Fruit fly (Drosophila melanogaster) whole organism, embryonic: ENCODE measurements around the gene CG9733.

Experiments
- CG10543 ChIP-seq: fragments of 200-800 bp; sonication (Bioruptor generic); optimal IDR thresholded peaks from 3 replicates; lab custom pipeline; 2017; ENCODE audit warnings: missing biosample characterization, mild to moderate bottlenecking, missing genetic modification characterization, moderate library complexity
- CG11504 ChIP-seq: fragments of 200-800 bp; sonication (Bioruptor generic); optimal IDR thresholded peaks from 3 replicates; lab custom pipeline; 2019; ENCODE audit warnings: missing biosample characterization, mild to moderate bottlenecking, missing genetic modification characterization, moderate library complexity
- CG12659 ChIP-seq: fragments of 200-800 bp; sonication (Bioruptor generic); optimal IDR thresholded peaks from 3 replicates; lab custom pipeline; 2017; ENCODE audit warnings: mild to moderate bottlenecking, missing biosample characterization, missing genetic modification reagents, missing genetic modification characterization
- CG13296 ChIP-seq: fragments of 200-800 bp; sonication (Bioruptor generic); optimal IDR thresholded peaks from 3 replicates; lab custom pipeline; 2018; ENCODE audit warnings: missing biosample characterization, mild to moderate bottlenecking, missing genetic modification characterization
- CG14050 ChIP-seq: fragments of 200-800 bp; sonication (Bioruptor generic); IDR thresholded peaks from 3 replicates; pipeline ENCODE4 v1.3.6; 2022; ENCODE audit warnings: missing biosample characterization, missing genetic modification characterization
- CG15073 ChIP-seq: fragments of 200-800 bp; sonication (Bioruptor generic); optimal IDR thresholded peaks from 2 replicates; lab custom pipeline; 2016; ENCODE audit warnings: missing biosample characterization, missing genetic modification characterization
- CG17612 ChIP-seq: fragments of 200-800 bp; sonication (Bioruptor generic); IDR thresholded peaks from 2 replicates; pipeline ENCODE4 v1.3.6; 2022; ENCODE audit warnings: missing biosample characterization, missing genetic modification characterization
- CG18476 ChIP-seq: fragments of 200-800 bp; sonication (Bioruptor generic); optimal IDR thresholded peaks from 2 replicates; lab custom pipeline; 2016; ENCODE audit warnings: missing biosample characterization, mild to moderate bottlenecking, missing genetic modification characterization
- CG32772 ChIP-seq: fragments of 200-800 bp; sonication (Bioruptor generic); IDR thresholded peaks from 2 replicates; pipeline ENCODE4 v1.3.6; 2022; ENCODE audit warnings: missing biosample characterization, missing genetic modification characterization
- CG6813 ChIP-seq: fragments of 200-800 bp; sonication (Bioruptor generic); optimal IDR thresholded peaks from 2 replicates; lab custom pipeline; 2017; ENCODE audit warnings: missing biosample characterization, missing genetic modification characterization, mild to moderate bottlenecking, moderate library complexity, missing genetic modification reagents
- CG7372 ChIP-seq: fragments of 200-800 bp; sonication (Bioruptor generic); IDR thresholded peaks from 2 replicates; pipeline ENCODE4 v1.3.6; 2022; ENCODE audit warnings: missing biosample characterization, missing genetic modification characterization
- CG7786 ChIP-seq: fragments of 200-800 bp; sonication (Bioruptor generic); optimal IDR thresholded peaks from 2 replicates; lab custom pipeline; 2016; ENCODE audit warnings: missing biosample characterization, missing genetic modification characterization
- CG9215 ChIP-seq: fragments of 200-800 bp; sonication (Bioruptor generic); IDR thresholded peaks from 2 replicates; pipeline ENCODE4 v1.3.6; 2022; ENCODE audit warnings: missing biosample characterization, missing genetic modification characterization
- Dfd ChIP-seq, 2 experiments: fragments of >200 bp; optimal IDR thresholded peaks; 2 replicates each; lab custom pipeline; 2017; ENCODE audit warnings: missing biosample characterization in 2 of 2, missing genetic modification characterization in 2 of 2
- E2f1 ChIP-seq: fragments of 200-800 bp; sonication (Bioruptor generic); IDR thresholded peaks from 2 replicates; pipeline ENCODE4 v1.3.6; 2022; ENCODE audit warnings: missing biosample characterization, missing genetic modification characterization
- E2f2 ChIP-seq: fragments of 200-800 bp; sonication (Bioruptor generic); IDR thresholded peaks from 2 replicates; pipeline ENCODE4 v1.3.6; 2022; ENCODE audit warnings: missing biosample characterization, missing genetic modification characterization
- Gug ChIP-seq: fragments of 200-800 bp; sonication (Bioruptor generic); IDR thresholded peaks from 4 replicates; pipeline ENCODE4 v1.3.6; 2022; ENCODE audit warnings: missing biosample characterization, missing genetic modification characterization
- HmgD ChIP-seq: fragments of 200-800 bp; sonication (Bioruptor generic); optimal IDR thresholded peaks from 3 replicates; lab custom pipeline; 2016; ENCODE audit warnings: missing biosample characterization, missing genetic modification characterization
- Hsf ChIP-seq: fragments of 200-800 bp; sonication (Bioruptor generic); optimal IDR thresholded peaks from 3 replicates; lab custom pipeline; 2016; ENCODE audit warnings: missing biosample characterization, missing genetic modification characterization
- Med ChIP-seq: fragments of 200-800 bp; sonication (Bioruptor generic); peaks from one replicate; lab custom pipeline; 2016; ENCODE audit warnings: missing biosample characterization, missing genetic modification characterization, mild to moderate bottlenecking, inconsistent platforms, moderate library complexity
- Myb ChIP-seq: fragments of 200-800 bp; sonication (Bioruptor generic); optimal IDR thresholded peaks from 2 replicates; lab custom pipeline; 2016; ENCODE audit warnings: missing biosample characterization, missing genetic modification characterization
- Ptx1 ChIP-seq: fragments of 200-800 bp; sonication (Bioruptor generic); IDR thresholded peaks from 2 replicates; pipeline ENCODE4 v1.3.6; 2022; ENCODE audit warnings: missing biosample characterization, missing genetic modification characterization
- amos ChIP-seq: fragments of 200-800 bp; sonication (Bioruptor generic); IDR thresholded peaks from 2 replicates; pipeline ENCODE4 v1.3.6; 2022; ENCODE audit warnings: missing biosample characterization, missing genetic modification characterization; ENCODE audit not compliant: partially characterized antibody
- br ChIP-seq: fragments of >200 bp; optimal IDR thresholded peaks from 2 replicates; lab custom pipeline; 2017
- cad ChIP-seq: fragments of >200 bp; optimal IDR thresholded peaks from 2 replicates; lab custom pipeline; 2017; ENCODE audit warnings: missing biosample characterization, missing genetic modification characterization
- chinmo ChIP-seq: fragments of 200-800 bp; sonication (Bioruptor generic); IDR thresholded peaks from 4 replicates; pipeline ENCODE4 v1.3.6; 2022; ENCODE audit warnings: missing biosample characterization, missing genetic modification characterization; ENCODE audit not compliant: partially characterized antibody
- dati ChIP-seq: fragments of 200-800 bp; sonication (Bioruptor generic); IDR thresholded peaks from 2 replicates; pipeline ENCODE4 v1.3.6; 2022; ENCODE audit warnings: missing biosample characterization, missing genetic modification characterization
- gro ChIP-seq: fragments of 200-800 bp; sonication (Bioruptor generic); optimal IDR thresholded peaks from 2 replicates; lab custom pipeline; 2016; ENCODE audit warnings: missing biosample characterization, missing genetic modification characterization
- hb ChIP-seq: fragments of 200-800 bp; sonication (Bioruptor generic); IDR thresholded peaks from 3 replicates; pipeline ENCODE4 v1.3.6; 2022; ENCODE audit warnings: missing biosample characterization, missing genetic modification characterization; ENCODE audit not compliant: partially characterized antibody
- ind ChIP-seq: fragments of 200-800 bp; sonication (Bioruptor generic); optimal IDR thresholded peaks from 3 replicates; lab custom pipeline; 2016; ENCODE audit warnings: missing biosample characterization, missing genetic modification characterization
- lab ChIP-seq: fragments of 200-800 bp; sonication (Bioruptor generic); optimal IDR thresholded peaks from 3 replicates; lab custom pipeline; 2017; ENCODE audit warnings: missing biosample characterization, missing genetic modification characterization, mild to moderate bottlenecking, moderate library complexity, missing genetic modification reagents
- lov ChIP-seq, 2 experiments: fragments of 200-800 bp in 1 of 2; fragments of >200 bp in 1 of 2; sonication (Bioruptor generic) in 1 of 2; IDR thresholded peaks in 1 of 2; optimal IDR thresholded peaks in 1 of 2; 2 replicates in 1 of 2; 3 replicates in 1 of 2; pipeline versions ENCODE4 v1.3.6 to Lab custom; 2017 to 2022; ENCODE audit warnings: missing biosample characterization in 1 of 2, missing genetic modification characterization in 1 of 2
- mld ChIP-seq: fragments of 200-800 bp; sonication (Bioruptor generic); IDR thresholded peaks from 3 replicates; pipeline ENCODE4 v1.3.6; 2022; ENCODE audit warnings: missing biosample characterization, missing genetic modification characterization; ENCODE audit not compliant: partially characterized antibody
- pros ChIP-seq: fragments of 200-800 bp; sonication (Bioruptor generic); optimal IDR thresholded peaks from 3 replicates; lab custom pipeline; 2019; ENCODE audit warnings: missing biosample characterization, mild to moderate bottlenecking, missing genetic modification characterization, moderate library complexity
- salm ChIP-seq: fragments of 200-800 bp; sonication (Bioruptor generic); optimal IDR thresholded peaks from 2 replicates; lab custom pipeline; 2018; ENCODE audit warnings: missing biosample characterization, mild to moderate bottlenecking, missing genetic modification characterization
- wor ChIP-seq: fragments of 200-800 bp; sonication (Bioruptor generic); IDR thresholded peaks from 2 replicates; pipeline ENCODE4 v1.3.6; 2022; ENCODE audit warnings: missing biosample characterization, missing genetic modification characterization

The CG9733 gene

DNA sequence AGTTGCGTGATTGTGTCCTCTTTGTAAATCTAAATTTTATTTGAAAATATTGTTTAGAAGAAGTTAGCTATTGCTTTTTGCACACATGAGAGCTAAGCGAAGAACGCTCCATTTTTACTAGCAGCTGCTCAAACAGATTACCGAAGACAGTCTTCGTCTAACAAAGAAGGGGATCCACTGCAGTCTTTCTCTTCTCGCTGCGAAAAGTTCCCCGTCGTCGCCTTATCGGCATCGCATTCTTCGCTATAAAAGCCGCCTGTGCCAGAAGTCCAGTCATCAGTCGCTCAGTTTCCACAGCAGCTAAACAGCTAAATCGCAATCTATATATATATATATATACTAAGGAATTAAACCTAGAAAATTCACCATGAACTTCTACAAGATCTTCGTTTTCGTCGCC lies 30.3 kb downstream of the CG9733 start, which contains the start of gene CecC:
TSS of gene CecC (plus strand) at position 275 of the 400 bp plus-strand sequence.
- no peak for TF ChIP-seq amos (GFP tag; lab: Robert Waterston, UW)
- no peak for TF ChIP-seq pros (GFP tag; lab: Kevin White, UChicago)
- TF ChIP-seq CG7786 (GFP tag; lab: Kevin White, UChicago), result no peak
- TF ChIP-seq CG15073 (GFP tag; lab: Kevin White, UChicago), result no peak
- no peak for TF ChIP-seq CG9215 (GFP tag; lab: Robert Waterston, UW)
- TF ChIP-seq salm (tag; lab: Kevin White, UChicago), result no peak
- no peak for TF ChIP-seq Med
- no peak for TF ChIP-seq Ptx1 (GFP tag; lab: Robert Waterston, UW)
- TF ChIP-seq Dfd (GFP tag; optimal IDR thresholded peaks at IDR 0.05; lab: Kevin White, UChicago), result no peak
- no peak for TF ChIP-seq CG11504 (tag; lab: Kevin White, UChicago)
- no peak for TF ChIP-seq CG17612 (GFP tag; lab: Robert Waterston, UW)
- TF ChIP-seq CG14050, result no peak
- no peak for TF ChIP-seq E2f1
- no peak for TF ChIP-seq cad (GFP tag; lab: Kevin White, UChicago)
- TF ChIP-seq Gug, result no peak
- TF ChIP-seq Myb (GFP tag; lab: Kevin White, UChicago), result no peak
- no peak for TF ChIP-seq CG12659 (GFP tag; lab: Kevin White, UChicago)
- TF ChIP-seq ind (GFP tag; lab: Kevin White, UChicago), result no peak
- TF ChIP-seq CG32772 (GFP tag; lab: Robert Waterston, UW), result no peak
- no peak for TF ChIP-seq CG13296 (GFP tag; lab: Kevin White, UChicago)

DNA sequence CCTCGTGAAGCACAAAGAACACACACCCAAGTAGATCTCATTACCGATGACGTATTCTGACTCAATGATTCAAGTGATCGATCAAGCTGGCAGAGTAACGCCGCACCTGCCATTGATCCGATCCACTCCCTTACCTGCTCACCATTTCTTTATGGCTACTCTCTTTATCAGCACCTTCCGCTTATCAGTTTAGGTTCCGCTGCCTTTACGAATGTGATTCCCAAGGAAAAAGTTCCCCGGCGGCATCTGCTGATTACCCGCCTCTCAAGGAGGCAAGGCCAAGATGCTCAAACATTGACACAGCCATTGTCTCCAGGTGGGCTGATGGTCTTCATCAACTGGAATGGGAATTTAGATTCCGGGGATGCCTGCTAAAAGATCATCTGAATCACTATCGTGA lies 31.5 kb downstream of the CG9733 start:
- TF ChIP-seq mld (GFP tag; lab: Robert Waterston, UW), result no peak
- TF ChIP-seq lab (GFP tag; lab: Kevin White, UChicago), result peak; percentile 29
- 0 out of 3 replicates have a peak, but pooled peaks have one; percentile 9 for TF ChIP-seq hb (GFP tag; lab: Robert Waterston, UW)

DNA sequence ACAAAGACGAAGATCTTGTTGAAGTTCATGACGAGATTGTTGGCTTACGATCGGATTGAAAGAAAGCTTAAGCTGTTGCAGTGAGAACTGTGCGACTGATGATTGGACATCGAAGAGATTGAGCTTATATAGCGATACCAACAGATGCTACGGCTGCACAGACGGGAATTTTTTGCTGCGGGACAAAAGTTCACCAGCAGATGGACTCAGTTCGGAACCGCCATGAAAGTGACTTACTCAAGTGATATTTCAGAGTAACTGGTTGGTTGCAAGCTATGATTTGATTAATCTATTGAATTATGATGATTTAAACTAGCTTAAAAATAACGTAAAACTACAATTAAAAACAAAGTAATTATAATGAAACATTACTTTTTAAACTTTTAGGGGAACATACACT lies 32.8 kb downstream of the CG9733 start, which contains the start of gene CecB:
TSS of gene CecB (minus strand) at position 101 of the 400 bp plus-strand sequence.
- TF ChIP-seq dati (GFP tag; lab: Robert Waterston, UW), result no peak
- TF ChIP-seq wor (GFP tag; lab: Robert Waterston, UW), result no peak
- TF ChIP-seq HmgD, result no peak
- no peak for TF ChIP-seq E2f2 (GFP tag; lab: Robert Waterston, UW)
- no peak for TF ChIP-seq br (lab: Kevin White, UChicago)
- no peak for TF ChIP-seq gro (GFP tag; lab: Kevin White, UChicago)
- no peak for TF ChIP-seq Hsf (GFP tag; lab: Kevin White, UChicago)
- TF ChIP-seq CG18476, result no peak
- no peak for TF ChIP-seq CG6813 (GFP tag; lab: Kevin White, UChicago)

- no peak for TF ChIP-seq lov (optimal IDR thresholded peaks at IDR 0.05; lab: Kevin White, UChicago)
- TF ChIP-seq lov (GFP tag; IDR thresholded peaks at IDR 0.05; lab: Robert Waterston, UW), result 0 out of 3 replicates have a peak, but pooled peaks have one; percentile 10
- TF ChIP-seq CG10543 (GFP tag; lab: Kevin White, UChicago), result no peak
- TF ChIP-seq, all 482 proteins: peak for 1
These were observed 34.6 kb downstream of the CG9733 start, which contains the start of gene CecA2 for dm6 chr3R:30211856-30212255. Gene CecA2 (plus strand): TSS chr3R:30212156.

- no peak for TF ChIP-seq CG7372 (GFP tag; lab: Robert Waterston, UW)
- TF ChIP-seq chinmo, result 0 out of 4 replicates have a peak, but pooled peaks have one; percentile 56
These were observed 35.9 kb downstream of the CG9733 start, which contains the start of gene CecA1 for dm6 chr3R:30210560-30210959. Gene CecA1 (plus strand): TSS chr3R:30210874.
